Worm (Caenorhabditis elegans) whole organism, L4 larva: ENCODE data around the gene Y76B12C.8.
A peak's percentile ranks its signal among the peaks of the same experiment; 100 is the strongest.

Experiments
- D1046.2 ChIP-seq: fragments of 200-800 bp; sonication (Bioruptor generic); IDR thresholded peaks from 2 replicates; pipeline ENCODE4 v1.3.6; 2022; ENCODE audit warnings: missing genetic modification characterization, missing compliant biosample characterization
- R02D3.7 ChIP-seq: fragments of 150-350 bp; sonication (generic microtip); optimal IDR thresholded peaks from 3 replicates; lab custom pipeline; 2014; ENCODE audit warnings: missing biosample characterization, missing genetic modification characterization
- ZK546.5 ChIP-seq, 2 experiments: sonication (generic microtip); optimal IDR thresholded peaks; 2 replicates each; lab custom pipeline; 2017; ENCODE audit warnings: missing biosample characterization in 2 of 2, missing genetic modification characterization in 2 of 2
- aha-1 ChIP-seq: fragments of 150-350 bp; peaks from one replicate; lab custom pipeline; 2014; ENCODE audit warnings: missing biosample characterization, missing genetic modification characterization
- ama-1 ChIP-seq: fragments of 150-350 bp; optimal IDR thresholded peaks from 2 replicates; lab custom pipeline; 2014; ENCODE audit warnings: inconsistent platforms, mixed read lengths
- attf-4 ChIP-seq: sonication (generic microtip); optimal IDR thresholded peaks from 3 replicates; lab custom pipeline; 2017; ENCODE audit warnings: missing biosample characterization, missing genetic modification characterization
- ceh-28 ChIP-seq: fragments of 150-350 bp; optimal IDR thresholded peaks from 2 replicates; lab custom pipeline; 2014; ENCODE audit warnings: missing biosample characterization, missing genetic modification reagents, missing genetic modification characterization
- ceh-32 ChIP-seq: sonication (generic microtip); optimal IDR thresholded peaks from 2 replicates; lab custom pipeline; 2016; ENCODE audit warnings: mild to moderate bottlenecking, missing genetic modification characterization, missing compliant biosample characterization; ENCODE audit not compliant: poor library complexity
- ctbp-1 ChIP-seq: fragments of 200-800 bp; sonication (Bioruptor generic); IDR thresholded peaks from 2 replicates; pipeline ENCODE4 v1.3.6; 2022; ENCODE audit warnings: missing genetic modification reagents, missing genetic modification characterization, missing compliant biosample characterization
- daf-12 ChIP-seq: fragments of 150-350 bp; optimal IDR thresholded peaks from 2 replicates; lab custom pipeline; 2014; ENCODE audit warnings: missing biosample characterization, missing genetic modification reagents, missing genetic modification characterization
- daf-19 ChIP-seq: fragments of 200-800 bp; sonication (Bioruptor generic); conservative IDR thresholded peaks from 2 replicates; pipeline ENCODE4 v1.3.6; 2022; ENCODE audit warnings: missing genetic modification characterization, missing compliant biosample characterization
- daf-8 ChIP-seq: fragments of 200-800 bp; sonication (Bioruptor generic); IDR thresholded peaks from 2 replicates; pipeline ENCODE4 v1.3.6; 2022; ENCODE audit warnings: missing genetic modification characterization, missing compliant biosample characterization
- dmd-6 ChIP-seq: fragments of 200-800 bp; sonication (Bioruptor generic); IDR thresholded peaks from 2 replicates; pipeline ENCODE4 v1.3.6; 2022; ENCODE audit warnings: missing genetic modification reagents, missing genetic modification characterization, missing compliant biosample characterization
- dmd-9 ChIP-seq: fragments of 200-800 bp; sonication (Bioruptor generic); IDR thresholded peaks from 2 replicates; pipeline ENCODE4 v1.3.6; 2022; ENCODE audit warnings: missing genetic modification reagents, missing genetic modification characterization, missing compliant biosample characterization
- dpl-1 ChIP-seq: fragments of 150-350 bp; optimal IDR thresholded peaks from 2 replicates; lab custom pipeline; 2014; ENCODE audit warnings: missing biosample characterization, missing genetic modification reagents, missing genetic modification characterization
- dve-1 ChIP-seq: sonication (generic microtip); optimal IDR thresholded peaks from 2 replicates; lab custom pipeline; 2017; ENCODE audit warnings: antibody characterized with exemption, mild to moderate bottlenecking, missing genetic modification characterization, missing compliant biosample characterization; ENCODE audit not compliant: insufficient read depth
- egl-27 ChIP-seq: sonication (generic microtip); optimal IDR thresholded peaks from 3 replicates; lab custom pipeline; 2017; ENCODE audit warnings: missing biosample characterization, missing genetic modification reagents, missing genetic modification characterization
- hlh-11 ChIP-seq: fragments of 200-800 bp; sonication (Bioruptor generic); optimal IDR thresholded peaks from 2 replicates; lab custom pipeline; 2018; ENCODE audit warnings: mild to moderate bottlenecking, missing genetic modification characterization, missing compliant biosample characterization
- lin-29 ChIP-seq: fragments of 200-800 bp; sonication (Bioruptor generic); IDR thresholded peaks from 2 replicates; pipeline ENCODE4 v1.3.6; 2022; ENCODE audit warnings: missing genetic modification reagents, missing genetic modification characterization, missing compliant biosample characterization
- lin-38 ChIP-seq: fragments of 200-800 bp; sonication (Bioruptor generic); IDR thresholded peaks from 2 replicates; pipeline ENCODE4 v1.3.6; 2022; ENCODE audit warnings: missing genetic modification reagents, missing genetic modification characterization, missing compliant biosample characterization
- madf-5 ChIP-seq, 2 experiments: fragments of 200-800 bp; sonication (Bioruptor generic); IDR thresholded peaks; 2 replicates each; pipeline ENCODE4 v1.3.6; 2022; ENCODE audit warnings: missing compliant biosample characterization in 2 of 2, missing genetic modification characterization in 2 of 2
- madf-9 ChIP-seq: fragments of 200-800 bp; sonication (Bioruptor generic); conservative IDR thresholded peaks from 2 replicates; pipeline ENCODE4 v1.3.6; 2022; ENCODE audit warnings: missing genetic modification reagents, missing genetic modification characterization, missing compliant biosample characterization
- mdl-1 ChIP-seq, 2 experiments: fragments of 150-350 bp in 1 of 2; sonication (generic microtip) in 1 of 2; optimal IDR thresholded peaks; 2 replicates each; lab custom pipeline; 2014 to 2017; ENCODE audit warnings: missing biosample characterization in 2 of 2, missing genetic modification characterization in 2 of 2
- mdt-29 ChIP-seq: fragments of 200-800 bp; sonication (Bioruptor generic); IDR thresholded peaks from 2 replicates; pipeline ENCODE4 v1.3.6; 2022; ENCODE audit warnings: missing genetic modification reagents, missing genetic modification characterization, missing compliant biosample characterization
- mes-2 ChIP-seq: sonication (generic microtip); optimal IDR thresholded peaks from 2 replicates; lab custom pipeline; 2016; ENCODE audit warnings: missing genotype, mild to moderate bottlenecking, missing genetic modification characterization, missing compliant biosample characterization; ENCODE audit not compliant: poor library complexity, severe bottlenecking
- nhr-10 ChIP-seq: fragments of 150-350 bp; optimal IDR thresholded peaks from 2 replicates; lab custom pipeline; 2014; ENCODE audit warnings: missing biosample characterization, missing genetic modification characterization
- nhr-237 ChIP-seq: sonication (generic microtip); optimal IDR thresholded peaks from 2 replicates; lab custom pipeline; 2017; ENCODE audit warnings: missing biosample characterization, missing genetic modification characterization
- nhr-28 ChIP-seq: fragments of 150-350 bp; optimal IDR thresholded peaks from 2 replicates; lab custom pipeline; 2014; ENCODE audit warnings: missing biosample characterization, missing genetic modification characterization
- rbr-2 ChIP-seq: sonication (generic microtip); optimal IDR thresholded peaks from 2 replicates; lab custom pipeline; 2016; ENCODE audit warnings: missing genotype, missing genetic modification characterization, missing compliant biosample characterization
- saeg-2 ChIP-seq: fragments of 200-800 bp; sonication (Bioruptor generic); IDR thresholded peaks from 2 replicates; pipeline ENCODE4 v1.3.6; 2022; ENCODE audit warnings: missing genetic modification reagents, missing genetic modification characterization, missing compliant biosample characterization
- set-16 ChIP-seq: fragments of 200-800 bp; sonication (Bioruptor generic); IDR thresholded peaks from 2 replicates; pipeline ENCODE4 v1.3.6; 2022; ENCODE audit warnings: missing genetic modification reagents, missing genetic modification characterization, missing compliant biosample characterization
- skn-1 ChIP-seq: fragments of 150-350 bp; optimal IDR thresholded peaks from 2 replicates; lab custom pipeline; 2014; ENCODE audit warnings: missing biosample characterization, missing genetic modification characterization
- spr-3 ChIP-seq: fragments of 200-800 bp; sonication (Bioruptor generic); optimal IDR thresholded peaks from 2 replicates; lab custom pipeline; 2018; ENCODE audit warnings: mild to moderate bottlenecking, missing genetic modification characterization, missing compliant biosample characterization
- unc-130 ChIP-seq: sonication (generic microtip); optimal IDR thresholded peaks from 2 replicates; lab custom pipeline; 2016; ENCODE audit warnings: missing genetic modification reagents, missing genetic modification characterization, missing compliant biosample characterization
- unc-39 ChIP-seq: sonication (generic microtip); optimal IDR thresholded peaks from 2 replicates; lab custom pipeline; 2017; ENCODE audit warnings: missing biosample characterization, missing genetic modification characterization
- vab-7 ChIP-seq: fragments of 200-800 bp; sonication (Bioruptor generic); IDR thresholded peaks from 2 replicates; pipeline ENCODE4 v1.3.6; 2022; ENCODE audit warnings: missing genetic modification reagents, missing genetic modification characterization, missing compliant biosample characterization
- zfp-3 ChIP-seq: fragments of 200-800 bp; sonication (Bioruptor generic); conservative IDR thresholded peaks from 2 replicates; pipeline ENCODE4 v1.3.6; 2022; ENCODE audit warnings: missing genetic modification reagents, missing genetic modification characterization, missing compliant biosample characterization
- zip-2 ChIP-seq: fragments of 150-350 bp; optimal IDR thresholded peaks from 2 replicates; lab custom pipeline; 2014; ENCODE audit warnings: missing biosample characterization, missing genetic modification characterization

The Y76B12C.8 gene

ce11 chrIV:1990843-1991339 is 11.1 kb downstream of the Y76B12C.8 start:
- TF ChIP-seq nhr-10 (no peak), zip-2 (tag; lab: Kevin White, UChicago) (no peak), mes-2 (tag; lab: Kevin White, UChicago) (no peak), madf-5 (GFP tag; IDR thresholded peaks at IDR 0.05; lab: Robert Waterston, UW) (no peak), nhr-237 (tag; lab: Kevin White, UChicago) (no peak), lin-29 (no peak), aha-1 (tag; lab: Kevin White, UChicago) (peak; percentile 91), madf-9 (no peak), rbr-2 (tag; lab: Kevin White, UChicago) (no peak), skn-1 (no peak), nhr-28 (tag; lab: Kevin White, UChicago) (no peak), daf-8 (no peak), egl-27 (tag; lab: Kevin White, UChicago) (no peak), daf-19 (no peak), set-16 (GFP tag; lab: Robert Waterston, UW) (peak; percentile 93), dve-1 (tag; lab: Kevin White, UChicago) (no peak), ctbp-1 (GFP tag; lab: Robert Waterston, UW) (0 out of 2 replicates have a peak, but pooled peaks have one; percentile 11), unc-130 (GFP tag; lab: Kevin White, UChicago) (no peak), zfp-3 (GFP tag; lab: Robert Waterston, UW) (no peak), ZK546.5 (tag; optimal IDR thresholded peaks at IDR 0.05; lab: Kevin White, UChicago) (no peak), dpl-1 (no peak), D1046.2 (no peak), saeg-2 (GFP tag; lab: Robert Waterston, UW) (no peak), attf-4 (tag; lab: Kevin White, UChicago) (no peak)
- TF ChIP-seq, all 104 proteins: peak for 3

- no peak for TF ChIP-seq ceh-28 (tag; lab: Kevin White, UChicago)
- no peak for TF ChIP-seq nhr-10
- TF ChIP-seq vab-7 (GFP tag; lab: Robert Waterston, UW) = no peak
- TF ChIP-seq rbr-2 (tag; lab: Kevin White, UChicago) = no peak
- no peak for TF ChIP-seq dmd-6 (GFP tag; lab: Robert Waterston, UW)
- TF ChIP-seq unc-39 = no peak
- TF ChIP-seq hlh-11 (tag; lab: Kevin White, UChicago) = no peak
These were observed 13.0 kb downstream of the Y76B12C.8 start, which contains the start of gene xpc-1 for ce11 chrIV:1992789-1993188. Gene xpc-1 (plus strand): TSS chrIV:1993089.

ce11 chrIV:1997762-1998161 is 18.0 kb downstream of the Y76B12C.8 start:
- TF ChIP-seq spr-3 (GFP tag; lab: Kevin White, UChicago) (no peak), mdt-29 (GFP tag; lab: Robert Waterston, UW) (no peak), nhr-10 (no peak), lin-38 (GFP tag; lab: Robert Waterston, UW) (peak; percentile 83), ceh-32 (tag; lab: Kevin White, UChicago) (no peak), nhr-237 (tag; lab: Kevin White, UChicago) (no peak), daf-12 (tag; lab: Kevin White, UChicago) (no peak)

ce11 chrIV:2002290-2002689 is 22.5 kb downstream of the Y76B12C.8 start:
- peak; percentile 41 for TF ChIP-seq aha-1 (tag; lab: Kevin White, UChicago)
- TF ChIP-seq egl-27 (tag; lab: Kevin White, UChicago) = no peak
- TF ChIP-seq, all 104 proteins: peak for 1

- TF ChIP-seq R02D3.7 (tag; lab: Kevin White, UChicago) = no peak
- TF ChIP-seq nhr-10 = no peak
- peak; percentile 2 for TF ChIP-seq unc-130 (GFP tag; lab: Kevin White, UChicago)
- no peak for TF ChIP-seq dmd-9 (GFP tag; lab: Robert Waterston, UW)
- TF ChIP-seq ama-1 (lab: Kevin White, UChicago) = no peak
- no peak for TF ChIP-seq mdl-1 (tag; optimal IDR thresholded peaks at IDR 0.05; lab: Kevin White, UChicago)
These were observed 29.1 kb downstream of the Y76B12C.8 start for ce11 chrIV:2008920-2009319.
